Fruit fly (Drosophila melanogaster) whole organism, embryonic: Measurements from ENCODE around the gene Trm7-34.

Experiments
- Aef1 ChIP-seq: fragments of 200-800 bp; sonication (Bioruptor generic); IDR thresholded peaks from 3 replicates; pipeline ENCODE4 v1.3.6; 2022; ENCODE audit warnings: missing biosample characterization, missing genetic modification characterization
- Asciz ChIP-seq: fragments of 200-800 bp; sonication (Bioruptor generic); optimal IDR thresholded peaks from 2 replicates; lab custom pipeline; 2017; ENCODE audit warnings: missing biosample characterization, mild to moderate bottlenecking, missing genetic modification characterization, missing genetic modification reagents
- CG10959 ChIP-seq: fragments of 200-800 bp; sonication (Bioruptor generic); IDR thresholded peaks from 2 replicates; pipeline ENCODE4 v1.3.6; 2022; ENCODE audit warnings: missing biosample characterization, missing genetic modification characterization
- CG10979 ChIP-seq: fragments of 200-800 bp; sonication (Bioruptor generic); optimal IDR thresholded peaks from 2 replicates; lab custom pipeline; 2018; ENCODE audit warnings: missing biosample characterization, mild to moderate bottlenecking, missing genetic modification characterization, moderate library complexity
- CG11504 ChIP-seq: fragments of 200-800 bp; sonication (Bioruptor generic); optimal IDR thresholded peaks from 3 replicates; lab custom pipeline; 2019; ENCODE audit warnings: missing biosample characterization, mild to moderate bottlenecking, missing genetic modification characterization, moderate library complexity
- CG11696 ChIP-seq: fragments of 200-800 bp; sonication (Bioruptor generic); IDR thresholded peaks from 2 replicates; pipeline ENCODE4 v1.3.6; 2022; ENCODE audit warnings: missing biosample characterization, missing genetic modification characterization
- CG12104 ChIP-seq: fragments of 200-800 bp; sonication (Bioruptor generic); optimal IDR thresholded peaks from 3 replicates; lab custom pipeline; 2016; ENCODE audit warnings: missing biosample characterization, missing genetic modification characterization
- CG12299 ChIP-seq: fragments of 200-800 bp; sonication (Bioruptor generic); optimal IDR thresholded peaks from 2 replicates; lab custom pipeline; 2018; ENCODE audit warnings: missing biosample characterization, mild to moderate bottlenecking, missing genetic modification characterization
- CG13894 ChIP-seq: fragments of 200-800 bp; sonication (Bioruptor generic); optimal IDR thresholded peaks from 3 replicates; lab custom pipeline; 2018; ENCODE audit warnings: missing biosample characterization, mild to moderate bottlenecking, missing genetic modification characterization, moderate library complexity
- CG14014 ChIP-seq: fragments of 200-800 bp; sonication (Bioruptor generic); IDR thresholded peaks from 2 replicates; pipeline ENCODE4 v1.3.6; 2022; ENCODE audit warnings: missing biosample characterization, missing genetic modification characterization
- CG14050 ChIP-seq: fragments of 200-800 bp; sonication (Bioruptor generic); IDR thresholded peaks from 3 replicates; pipeline ENCODE4 v1.3.6; 2022; ENCODE audit warnings: missing biosample characterization, missing genetic modification characterization
- CG15073 ChIP-seq: fragments of 200-800 bp; sonication (Bioruptor generic); optimal IDR thresholded peaks from 2 replicates; lab custom pipeline; 2016; ENCODE audit warnings: missing biosample characterization, missing genetic modification characterization
- CG17186 ChIP-seq: fragments of 200-800 bp; sonication (Bioruptor generic); optimal IDR thresholded peaks from 3 replicates; lab custom pipeline; 2017; ENCODE audit warnings: missing biosample characterization, missing genetic modification reagents, missing genetic modification characterization
- CG18011 ChIP-seq: fragments of 200-800 bp; sonication (Bioruptor generic); optimal IDR thresholded peaks from 2 replicates; lab custom pipeline; 2017; ENCODE audit warnings: missing biosample characterization, missing genetic modification characterization, mild to moderate bottlenecking, moderate library complexity, missing genotype
- CG2116 ChIP-seq: fragments of 200-800 bp; sonication (Bioruptor generic); optimal IDR thresholded peaks from 3 replicates; lab custom pipeline; 2018; ENCODE audit warnings: missing biosample characterization, mild to moderate bottlenecking, missing genetic modification characterization
- CG2889 ChIP-seq: fragments of 200-800 bp; sonication (Bioruptor generic); IDR thresholded peaks from 3 replicates; pipeline ENCODE4 v1.3.6; 2022; ENCODE audit warnings: missing biosample characterization, missing genetic modification characterization
- CG3847 ChIP-seq: fragments of 200-800 bp; sonication (Bioruptor generic); IDR thresholded peaks from 2 replicates; pipeline ENCODE4 v1.3.6; 2022; ENCODE audit warnings: missing biosample characterization, missing genetic modification characterization
- CG43689 ChIP-seq: fragments of 200-800 bp; sonication (Bioruptor generic); IDR thresholded peaks from 2 replicates; pipeline ENCODE4 v1.3.6; 2022; ENCODE audit warnings: missing biosample characterization, missing genetic modification characterization
- CG4707 ChIP-seq: fragments of 200-800 bp; sonication (Bioruptor generic); optimal IDR thresholded peaks from 2 replicates; lab custom pipeline; 2018; ENCODE audit warnings: missing biosample characterization, mild to moderate bottlenecking, missing genetic modification characterization, moderate library complexity
- CG4820 ChIP-seq: fragments of 200-800 bp; sonication (Bioruptor generic); optimal IDR thresholded peaks from 3 replicates; lab custom pipeline; 2016; ENCODE audit warnings: missing biosample characterization, missing genetic modification characterization
- CG4854 ChIP-seq: fragments of 200-800 bp; sonication (Bioruptor generic); optimal IDR thresholded peaks from 2 replicates; lab custom pipeline; 2016; ENCODE audit warnings: missing biosample characterization, missing genetic modification characterization, inconsistent platforms
- CG6791 ChIP-seq: fragments of 200-800 bp; sonication (Bioruptor generic); IDR thresholded peaks from 3 replicates; pipeline ENCODE4 v1.3.6; 2022; ENCODE audit warnings: missing biosample characterization, missing genetic modification characterization; ENCODE audit not compliant: partially characterized antibody
- CG7357 ChIP-seq: fragments of 200-800 bp; sonication (Bioruptor generic); IDR thresholded peaks from 3 replicates; pipeline ENCODE4 v1.3.6; 2022; ENCODE audit warnings: missing biosample characterization, missing genetic modification characterization
- CG7987 ChIP-seq: fragments of 200-800 bp; sonication (Bioruptor generic); optimal IDR thresholded peaks from 2 replicates; lab custom pipeline; 2018; ENCODE audit warnings: missing biosample characterization, mild to moderate bottlenecking, missing genetic modification characterization, moderate library complexity
- CG8290 ChIP-seq, 3 experiments: fragments of 200-800 bp; sonication (Bioruptor generic); optimal IDR thresholded peaks; 2 replicates each; lab custom pipeline; 2016 to 2019; ENCODE audit warnings: missing biosample characterization in 3 of 3, missing genetic modification characterization in 3 of 3, mild to moderate bottlenecking in 2 of 3, moderate library complexity in 1 of 3
- CG8924 ChIP-seq: fragments of 200-800 bp; optimal IDR thresholded peaks from 3 replicates; lab custom pipeline; 2019; ENCODE audit warnings: missing biosample characterization, mild to moderate bottlenecking, missing genetic modification characterization, moderate library complexity
- CG9609 ChIP-seq: fragments of 200-800 bp; sonication (Bioruptor generic); optimal IDR thresholded peaks from 3 replicates; lab custom pipeline; 2016; ENCODE audit warnings: missing biosample characterization, missing genetic modification characterization
- CoRest ChIP-seq: fragments of 200-800 bp; sonication (Bioruptor generic); optimal IDR thresholded peaks from 3 replicates; lab custom pipeline; 2018; ENCODE audit warnings: missing biosample characterization, mild to moderate bottlenecking, missing genetic modification characterization, moderate library complexity
- Dbx ChIP-seq: fragments of 200-800 bp; sonication (Bioruptor generic); IDR thresholded peaks from 3 replicates; pipeline ENCODE4 v1.3.6; 2022; ENCODE audit warnings: missing biosample characterization, missing genetic modification characterization
- Doc2 ChIP-seq: fragments of 200-800 bp; sonication (Bioruptor generic); IDR thresholded peaks from 2 replicates; pipeline ENCODE4 v1.3.6; 2022; ENCODE audit warnings: missing biosample characterization, missing genetic modification characterization
- Eip74EF ChIP-seq, 2 experiments: fragments of 200-800 bp in 1 of 2; fragments of >200 bp in 1 of 2; sonication (Bioruptor generic) in 1 of 2; optimal IDR thresholded peaks; 2 replicates each; lab custom pipeline; 2017 to 2019; ENCODE audit warnings: missing biosample characterization in 2 of 2, missing genetic modification characterization in 2 of 2, mild to moderate bottlenecking in 1 of 2, moderate library complexity in 1 of 2
- HLH4C ChIP-seq: fragments of 200-800 bp; sonication (Bioruptor generic); IDR thresholded peaks from 3 replicates; pipeline ENCODE4 v1.3.6; 2022; ENCODE audit warnings: missing biosample characterization, missing genetic modification characterization; ENCODE audit not compliant: partially characterized antibody
- Oli ChIP-seq: fragments of 200-800 bp; sonication (Bioruptor generic); optimal IDR thresholded peaks from 2 replicates; lab custom pipeline; 2018; ENCODE audit warnings: missing biosample characterization, mild to moderate bottlenecking, missing genetic modification characterization, moderate library complexity
- Poxn ChIP-seq: fragments of 200-800 bp; sonication (Bioruptor generic); IDR thresholded peaks from 2 replicates; pipeline ENCODE4 v1.3.6; 2022; ENCODE audit warnings: missing biosample characterization, missing genetic modification characterization
- Ravus ChIP-seq: fragments of 200-800 bp; sonication (Bioruptor generic); IDR thresholded peaks from 2 replicates; pipeline ENCODE4 v1.3.6; 2022; ENCODE audit warnings: missing biosample characterization, missing genetic modification characterization
- az2 ChIP-seq: fragments of 200-800 bp; sonication (Bioruptor generic); optimal IDR thresholded peaks from 3 replicates; lab custom pipeline; 2016; ENCODE audit warnings: missing biosample characterization, missing genetic modification characterization
- bbx ChIP-seq: fragments of 200-800 bp; sonication (Bioruptor generic); IDR thresholded peaks from 2 replicates; pipeline ENCODE4 v1.3.6; 2022; ENCODE audit warnings: missing biosample characterization, missing genetic modification characterization; ENCODE audit not compliant: partially characterized antibody
- chif ChIP-seq, 2 experiments: fragments of 200-800 bp; sonication (Bioruptor generic); optimal IDR thresholded peaks; 3 replicates each; lab custom pipeline; 2016; ENCODE audit warnings: missing biosample characterization in 2 of 2, missing genetic modification characterization in 2 of 2
- chinmo ChIP-seq: fragments of 200-800 bp; sonication (Bioruptor generic); IDR thresholded peaks from 4 replicates; pipeline ENCODE4 v1.3.6; 2022; ENCODE audit warnings: missing biosample characterization, missing genetic modification characterization; ENCODE audit not compliant: partially characterized antibody
- dmrt99B ChIP-seq: fragments of 200-800 bp; sonication (Bioruptor generic); optimal IDR thresholded peaks from 2 replicates; lab custom pipeline; 2018; ENCODE audit warnings: missing biosample characterization, mild to moderate bottlenecking, missing genetic modification characterization, moderate library complexity
- exex ChIP-seq: fragments of 200-800 bp; sonication (Bioruptor generic); optimal IDR thresholded peaks from 4 replicates; lab custom pipeline; 2018; ENCODE audit warnings: missing biosample characterization, mild to moderate bottlenecking, missing genetic modification characterization, moderate library complexity
- ind ChIP-seq: fragments of 200-800 bp; sonication (Bioruptor generic); optimal IDR thresholded peaks from 3 replicates; lab custom pipeline; 2016; ENCODE audit warnings: missing biosample characterization, missing genetic modification characterization
- peb ChIP-seq: fragments of 200-800 bp; sonication (Bioruptor generic); IDR thresholded peaks from 2 replicates; pipeline ENCODE4 v1.3.6; 2022; ENCODE audit warnings: missing biosample characterization, missing genetic modification characterization
- ranshi ChIP-seq: fragments of 200-800 bp; sonication (Bioruptor generic); IDR thresholded peaks from 2 replicates; pipeline ENCODE4 v1.3.6; 2022; ENCODE audit warnings: missing biosample characterization, missing genetic modification characterization
- tap ChIP-seq: fragments of 200-800 bp; optimal IDR thresholded peaks from 3 replicates; lab custom pipeline; 2019; ENCODE audit warnings: missing biosample characterization, mild to moderate bottlenecking, missing genetic modification characterization, moderate library complexity
- tgo ChIP-seq: fragments of 200-800 bp; sonication (Bioruptor generic); IDR thresholded peaks from 3 replicates; pipeline ENCODE4 v1.3.6; 2022; ENCODE audit warnings: missing biosample characterization, missing genetic modification characterization
- wdn ChIP-seq: fragments of 200-800 bp; sonication (Bioruptor generic); IDR thresholded peaks from 2 replicates; pipeline ENCODE4 v1.3.6; 2022; ENCODE audit warnings: missing biosample characterization, missing genetic modification characterization

The Trm7-34 gene

dm6 chr3R:21151090-21151870, 17.6 kb upstream of the Trm7-34 start (continued):
- no peak for TF ChIP-seq Doc2
- TF ChIP-seq CG43689 (GFP tag; lab: Robert Waterston, UW): peak; percentile 42; the same call in 1 of the 2 replicates
- TF ChIP-seq wdn (GFP tag; lab: Robert Waterston, UW): peak; percentile 53; the same call in 1 of the 2 replicates
- TF ChIP-seq Eip74EF (GFP tag; optimal IDR thresholded peaks at IDR 0.05; lab: Kevin White, UChicago): peak in 1 of 2 experiments; percentile 34
- peak; percentile 81 for TF ChIP-seq CG14014 (GFP tag; lab: Robert Waterston, UW)
- TF ChIP-seq Oli (tag; lab: Kevin White, UChicago): peak; percentile 45
- peak; percentile 44; the same call in 1 of the 3 replicates for TF ChIP-seq Aef1 (GFP tag; lab: Robert Waterston, UW)
- 0 out of 3 replicates have a peak, but pooled peaks have one; percentile 42 for TF ChIP-seq CG2889 (GFP tag; lab: Robert Waterston, UW)
- TF ChIP-seq peb (GFP tag; lab: Robert Waterston, UW): no peak
- no peak for TF ChIP-seq CG4707
- peak; percentile 65 for TF ChIP-seq CG11504 (tag; lab: Kevin White, UChicago)
- peak; percentile 43 for TF ChIP-seq CG4854 (GFP tag; lab: Kevin White, UChicago)
- no peak for TF ChIP-seq Poxn (GFP tag; lab: Robert Waterston, UW)
- peak; percentile 4 for TF ChIP-seq CG4820 (GFP tag; lab: Kevin White, UChicago)
- no peak for TF ChIP-seq CG8290 (GFP tag; optimal IDR thresholded peaks at IDR 0.05; lab: Kevin White, UChicago)
- TF ChIP-seq CG8290 (tag; optimal IDR thresholded peaks at IDR 0.05; lab: Kevin White, UChicago): peak in 1 of 2 experiments; percentile 77
- TF ChIP-seq Asciz (GFP tag; lab: Kevin White, UChicago): peak; percentile 42
- TF ChIP-seq tap (tag; lab: Kevin White, UChicago): peak; percentile 44
- TF ChIP-seq CG11696: peak; percentile 54; the same call in 1 of the 2 replicates
- 0 out of 3 replicates have a peak, but pooled peaks have one; percentile 15 for TF ChIP-seq CG14050
- TF ChIP-seq dmrt99B (tag; lab: Kevin White, UChicago): peak; percentile 71
- no peak for TF ChIP-seq CG7987 (GFP tag; lab: Kevin White, UChicago)
- peak; percentile 53 for TF ChIP-seq CG8924 (tag; lab: Kevin White, UChicago)
- peak; percentile 26 for TF ChIP-seq CG18011 (GFP tag; lab: Kevin White, UChicago)
- TF ChIP-seq tgo (GFP tag; lab: Robert Waterston, UW): peak; percentile 62; the same call in 2 of the 3 replicates
- peak; percentile 86; the same call in 2 of the 4 replicates for TF ChIP-seq chinmo (GFP tag; lab: Robert Waterston, UW)
- peak; percentile 26 for TF ChIP-seq CG12299 (tag; lab: Kevin White, UChicago)
- peak; percentile 18 to 34 for TF ChIP-seq chif (GFP tag; optimal IDR thresholded peaks at IDR 0.05; lab: Kevin White, UChicago)
- TF ChIP-seq Dbx (GFP tag; lab: Robert Waterston, UW): peak; percentile 70
- TF ChIP-seq CG9609 (GFP tag; lab: Kevin White, UChicago): peak; percentile 6
- TF ChIP-seq CoRest (tag; lab: Kevin White, UChicago): peak; percentile 69
- TF ChIP-seq az2 (GFP tag; lab: Kevin White, UChicago): peak; percentile 37
- no peak for TF ChIP-seq CG13894 (tag; lab: Kevin White, UChicago)
- no peak for TF ChIP-seq CG12104 (GFP tag; lab: Kevin White, UChicago)
- TF ChIP-seq CG10979 (tag; lab: Kevin White, UChicago): peak; percentile 4
- TF ChIP-seq CG10959: 0 out of 2 replicates have a peak, but pooled peaks have one; percentile 4
- no peak for TF ChIP-seq CG6791 (GFP tag; lab: Robert Waterston, UW)
- TF ChIP-seq bbx: no peak
- TF ChIP-seq CG15073: no peak
- no peak for TF ChIP-seq CG17186 (GFP tag; lab: Kevin White, UChicago)
- TF ChIP-seq CG7357 (GFP tag; lab: Robert Waterston, UW): 0 out of 3 replicates have a peak, but pooled peaks have one; percentile 23
- TF ChIP-seq Ravus (GFP tag; lab: Robert Waterston, UW): no peak; the same call in 1 of the 2 replicates
- TF ChIP-seq ind (GFP tag; lab: Kevin White, UChicago): peak; percentile 56
- no peak for TF ChIP-seq HLH4C (GFP tag; lab: Robert Waterston, UW)
- TF ChIP-seq CG2116 (GFP tag; lab: Kevin White, UChicago): peak; percentile 8
- peak; percentile 67; the same call in 1 of the 2 replicates for TF ChIP-seq CG3847 (GFP tag; lab: Robert Waterston, UW)
- TF ChIP-seq ranshi: peak; percentile 40; the same call in 1 of the 2 replicates
- TF ChIP-seq exex (tag; lab: Kevin White, UChicago): peak; percentile 72
